Worm (Caenorhabditis elegans): ENCODE measurements around the gene crh-1.

DNA sequence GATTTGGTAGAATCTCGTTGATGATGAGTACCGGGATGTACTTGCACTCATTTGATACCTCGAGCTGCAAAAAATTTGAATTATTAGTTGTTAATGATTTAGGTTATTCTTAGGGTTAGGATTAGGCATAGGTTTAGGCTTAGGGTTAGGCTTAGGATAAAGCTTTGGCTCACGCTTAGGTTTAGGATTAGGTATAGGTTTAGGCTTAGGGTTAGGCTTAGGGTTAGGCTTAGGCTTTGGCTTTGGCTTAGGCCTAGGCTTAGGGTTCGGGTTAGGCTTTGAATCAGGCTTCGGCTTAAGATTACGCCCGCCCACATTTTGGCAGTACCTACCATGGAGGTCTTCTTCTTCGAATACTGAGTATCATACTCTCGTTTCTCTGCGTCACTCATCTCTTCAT, 22.6 kb upstream of the crh-1 start:
- no peak for TF ChIP-seq unc-55 (GFP tag; optimal IDR thresholded peaks at IDR 0.05)
- TF ChIP-seq unc-39 (tag; optimal IDR thresholded peaks at IDR 0.05) = no peak
